Worm (Caenorhabditis elegans): Measurements from ENCODE around the gene prdx-2.

DNA sequence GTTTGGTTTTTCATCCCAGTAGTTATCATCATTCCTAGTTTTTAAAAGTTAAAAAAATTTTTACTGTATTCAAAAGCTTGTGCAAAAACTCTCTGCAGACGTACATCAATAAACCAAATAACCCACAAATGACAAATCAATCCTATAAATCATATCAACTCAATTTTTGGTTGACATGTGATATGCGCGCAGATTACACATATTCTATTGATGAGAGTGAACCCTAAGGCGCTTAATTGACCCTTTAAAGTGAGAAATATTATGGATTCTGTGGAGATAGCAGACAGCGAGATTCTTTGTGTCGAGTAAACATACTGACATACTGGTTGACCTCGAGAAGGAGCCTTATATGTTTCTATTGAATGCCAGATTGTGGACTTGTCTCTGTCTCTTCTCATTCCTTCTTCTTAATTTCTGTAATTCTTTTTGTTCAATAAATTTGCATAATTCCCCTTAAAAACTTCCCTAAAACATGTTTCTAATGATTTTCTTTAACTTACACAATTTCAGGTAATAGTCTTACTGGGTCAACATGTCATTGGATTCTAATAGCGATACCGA, 38.3 kb downstream of the prdx-2 start, which contains the start of gene EEED8.2:
- TF ChIP-seq unc-86 (tag; optimal IDR thresholded peaks at IDR 0.05): no peak
- no peak for TF ChIP-seq pqm-1 (tag; optimal IDR thresholded peaks at IDR 0.05)
- TF ChIP-seq nhr-11 (tag; optimal IDR thresholded peaks at IDR 0.05): no peak
- TF ChIP-seq npax-4 (tag; optimal IDR thresholded peaks at IDR 0.05): no peak
- TF ChIP-seq sox-4 (tag; optimal IDR thresholded peaks at IDR 0.05): no peak
- no peak for TF ChIP-seq ceh-31 (tag; optimal IDR thresholded peaks at IDR 0.05)
- no peak for TF ChIP-seq ceh-24 (tag; optimal IDR thresholded peaks at IDR 0.05)
- TF ChIP-seq zip-5 (tag; optimal IDR thresholded peaks at IDR 0.05): no peak
- no peak for TF ChIP-seq hlh-6 (tag; optimal IDR thresholded peaks at IDR 0.05)

All from whole organism, late embryonic.